Worm (Caenorhabditis elegans): ENCODE results near the gene clec-221.

The clec-221 gene

ce11 chrV:10909959-10910358 is 44.3 kb downstream of the clec-221 start:
- no peak for TF ChIP-seq nhr-2 (tag; optimal IDR thresholded peaks at IDR 0.05)
- TF ChIP-seq nhr-237 (tag; optimal IDR thresholded peaks at IDR 0.05) = no peak
- no peak for TF ChIP-seq pha-4 (tag; optimal IDR thresholded peaks at IDR 0.05)
- TF ChIP-seq nhr-76 (tag; optimal IDR thresholded peaks at IDR 0.05) = no peak
- TF ChIP-seq mep-1 (tag; optimal IDR thresholded peaks at IDR 0.05) = no peak
- no peak for TF ChIP-seq ham-2 (GFP tag; optimal IDR thresholded peaks at IDR 0.05)
- no peak for TF ChIP-seq lin-13 (tag; optimal IDR thresholded peaks at IDR 0.05)
- TF ChIP-seq cnd-1 (tag; optimal IDR thresholded peaks at IDR 0.05) = no peak

DNA sequence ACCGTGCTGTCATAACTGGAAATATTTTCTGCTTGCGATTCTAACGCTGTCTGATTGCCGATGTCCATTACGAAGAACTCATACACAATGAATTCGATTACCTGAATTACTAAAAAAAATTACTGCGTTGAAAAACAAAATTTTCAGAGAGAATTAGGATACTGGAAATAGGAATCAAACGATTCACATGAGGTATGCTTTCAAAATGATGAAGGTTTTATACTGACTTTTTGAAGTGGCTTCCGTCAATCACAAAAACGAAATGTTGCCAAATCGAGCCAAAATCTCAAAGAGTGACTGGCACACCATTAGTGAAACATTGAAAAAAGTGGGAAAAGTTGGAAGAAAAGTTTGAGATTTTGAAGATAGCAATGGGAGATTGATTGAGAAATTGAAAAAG is 45.2 kb downstream of the clec-221 start, which contains the start of gene zzz-1:
TSS of gene zzz-1 (minus strand) at position 101 of the 400 bp plus-strand sequence.
- TF ChIP-seq ham-2 (GFP tag; optimal IDR thresholded peaks at IDR 0.05) (no peak), bed-3 (GFP tag; optimal IDR thresholded peaks at IDR 0.05) (no peak), unc-120 (tag; optimal IDR thresholded peaks at IDR 0.05; ENCODE audit: poor library complexity, severe bottlenecking) (no peak), nhr-2 (tag; optimal IDR thresholded peaks at IDR 0.05) (no peak), sptf-1 (tag; optimal IDR thresholded peaks at IDR 0.05) (no peak), ceh-43 (GFP tag; optimal IDR thresholded peaks at IDR 0.05) (no peak), nhr-28 (tag; optimal IDR thresholded peaks at IDR 0.05) (no peak), pha-4 (tag; optimal IDR thresholded peaks at IDR 0.05) (no peak), ztf-11 (tag; optimal IDR thresholded peaks at IDR 0.05) (no peak), mep-1 (tag; optimal IDR thresholded peaks at IDR 0.05) (no peak), snpc-4 (tag; optimal IDR thresholded peaks at IDR 0.05) (no peak)

DNA sequence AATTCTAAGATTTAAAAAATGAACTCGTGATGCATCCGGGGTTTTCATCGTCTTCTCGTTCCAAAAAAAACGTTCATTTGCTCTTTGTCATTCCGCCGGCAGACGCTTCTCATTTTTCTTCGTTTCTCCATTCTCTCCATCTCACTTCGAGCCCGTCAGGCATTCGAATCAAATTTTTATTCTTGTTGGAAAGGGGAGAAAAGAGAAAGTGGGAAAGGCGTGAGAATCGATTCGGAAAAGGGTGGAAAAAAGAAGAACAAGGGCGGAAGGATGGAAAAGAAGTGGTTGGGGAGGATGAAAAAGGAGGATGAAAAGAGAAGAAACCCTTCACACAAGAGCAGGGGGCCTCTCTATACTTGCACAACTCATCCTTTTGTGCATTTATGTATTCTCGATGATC is 49.4 kb downstream of the clec-221 start:
- TF ChIP-seq pha-4 (tag; optimal IDR thresholded peaks at IDR 0.05) (no peak), ceh-83 (GFP tag; optimal IDR thresholded peaks at IDR 0.05) (no peak), ztf-11 (tag; optimal IDR thresholded peaks at IDR 0.05) (no peak), ceh-39 (tag; optimal IDR thresholded peaks at IDR 0.05) (no peak), ces-1 (GFP tag; optimal IDR thresholded peaks at IDR 0.05) (peak; percentile 68), mab-5 (tag; optimal IDR thresholded peaks at IDR 0.05) (no peak), nhr-76 (tag; optimal IDR thresholded peaks at IDR 0.05) (no peak), flh-1 (GFP tag; optimal IDR thresholded peaks at IDR 0.05) (no peak), unc-120 (tag; optimal IDR thresholded peaks at IDR 0.05; ENCODE audit: poor library complexity, severe bottlenecking) (peak; percentile 6), drap-1 (GFP tag; optimal IDR thresholded peaks at IDR 0.05) (no peak), nhr-12 (tag; optimal IDR thresholded peaks at IDR 0.05) (no peak), sem-2 (GFP tag; optimal IDR thresholded peaks at IDR 0.05) (no peak), zip-8 (tag; optimal IDR thresholded peaks at IDR 0.05) (no peak), lin-32 (GFP tag; optimal IDR thresholded peaks at IDR 0.05) (no peak), tbx-8 (GFP tag; optimal IDR thresholded peaks at IDR 0.05) (no peak)

DNA sequence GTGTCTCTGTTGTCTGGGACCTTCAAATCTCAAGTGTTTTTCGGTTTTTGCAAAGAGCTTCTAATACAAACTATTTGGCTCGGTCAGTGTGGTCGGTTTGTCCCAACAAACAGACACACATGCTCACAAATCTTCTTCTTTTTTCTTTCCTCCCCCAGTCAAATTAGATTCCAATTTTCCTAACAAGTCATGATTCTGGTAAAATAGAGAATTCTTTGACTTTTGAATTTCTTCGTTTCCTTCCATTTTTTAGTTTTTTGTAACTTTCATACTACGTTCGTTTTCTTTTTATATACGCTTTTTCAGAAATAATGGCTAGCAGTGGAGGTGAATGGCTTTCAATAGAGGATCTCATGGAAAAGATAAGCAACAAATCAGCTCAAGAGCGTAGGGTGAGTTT is 50.5 kb downstream of the clec-221 start, which contains the start of gene F32D8.15:
TSS of gene F32D8.15 (plus strand) at position 301 of the 400 bp plus-strand sequence.
- TF ChIP-seq ces-1 (GFP tag; optimal IDR thresholded peaks at IDR 0.05) (peak; percentile 48), bed-3 (GFP tag; optimal IDR thresholded peaks at IDR 0.05) (no peak)

Measured in whole organism, mixed stage, embryonic.